Fruit fly (Drosophila melanogaster) Kc167 (cell line): Measurements from ENCODE around the gene CG43135.

Source experiments
- Myc ChIP-seq: fragments of >200 bp; optimal IDR thresholded peaks from 2 replicates; lab custom pipeline; 2017; ENCODE audit warnings: missing external identifiers
- Sin3A ChIP-seq: fragments of >200 bp; optimal IDR thresholded peaks from 2 replicates; lab custom pipeline; 2018; ENCODE audit warnings: missing external identifiers
- h ChIP-seq: fragments of >200 bp; optimal IDR thresholded peaks from 3 replicates; lab custom pipeline; 2018; ENCODE audit warnings: missing external identifiers
- psq ChIP-seq: fragments of >200 bp; optimal IDR thresholded peaks from 2 replicates; lab custom pipeline; 2017; ENCODE audit warnings: missing external identifiers
- ttk ChIP-seq: sonication (Bioruptor generic); optimal IDR thresholded peaks from 2 replicates; lab custom pipeline; 2017; ENCODE audit warnings: missing external identifiers

DNA sequence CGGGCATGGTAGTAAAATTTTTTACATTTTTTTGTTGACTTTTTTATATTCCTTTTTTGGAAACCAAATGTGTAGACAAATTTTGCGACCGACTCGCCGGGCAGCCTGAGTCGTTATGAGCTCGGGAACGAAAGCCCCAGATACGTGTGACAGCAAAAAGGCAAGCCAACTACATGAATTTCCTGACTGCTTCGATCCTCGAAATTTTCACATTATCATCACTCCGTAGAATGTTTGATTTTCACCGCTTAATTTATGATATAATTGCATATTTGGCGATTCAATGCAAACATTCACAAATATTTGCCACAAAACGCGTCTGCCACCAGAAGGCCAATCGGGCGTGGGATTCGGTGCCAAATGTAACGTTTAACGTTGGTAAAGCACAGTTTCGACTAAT, 28.7 kb downstream of the CG43135 start, which contains the start of gene CG15577:
- TF ChIP-seq h (lab: Kevin White, UChicago) = no peak
- no peak for TF ChIP-seq Sin3A (lab: Kevin White, UChicago)
- TF ChIP-seq psq (lab: Kevin White, UChicago) = no peak
- TF ChIP-seq Myc = no peak
- no peak for TF ChIP-seq ttk (lab: Kevin White, UChicago)
